Worm (Caenorhabditis elegans) whole organism, young adult: ENCODE data around the gene sra-11.

Experiments used
- F10E7.11 ChIP-seq: sonication (generic microtip); optimal IDR thresholded peaks from 2 replicates; lab custom pipeline; 2017; ENCODE audit warnings: mild to moderate bottlenecking, missing genetic modification characterization, moderate library complexity, missing compliant biosample characterization
- F39B2.1 ChIP-seq: fragments of 200-800 bp; sonication (Bioruptor generic); IDR thresholded peaks from 2 replicates; pipeline ENCODE4 v1.3.6; 2022; ENCODE audit warnings: missing genetic modification reagents, missing genetic modification characterization, missing compliant biosample characterization
- Y53F4B.3 ChIP-seq: fragments of 200-800 bp; sonication (Bioruptor generic); IDR thresholded peaks from 2 replicates; pipeline ENCODE4 v1.3.6; 2022; ENCODE audit warnings: missing genetic modification reagents, missing genetic modification characterization, missing compliant biosample characterization
- gei-17 ChIP-seq: fragments of 200-800 bp; sonication (Bioruptor generic); optimal IDR thresholded peaks from 2 replicates; lab custom pipeline; 2018; ENCODE audit warnings: mild to moderate bottlenecking, missing genetic modification characterization, missing compliant biosample characterization
- lin-35 ChIP-seq, 3 experiments: fragments of 150-350 bp in 2 of 3; sonication (generic microtip) in 1 of 3; optimal IDR thresholded peaks; 2 replicates each; lab custom pipeline; 2014 to 2018; ENCODE audit warnings: missing biosample characterization in 3 of 3, missing genetic modification characterization in 3 of 3, missing genetic modification reagents in 3 of 3
- ztf-28 ChIP-seq: fragments of 200-800 bp; sonication (Bioruptor generic); IDR thresholded peaks from 2 replicates; pipeline ENCODE4 v1.3.6; 2022; ENCODE audit warnings: missing genetic modification reagents, missing genetic modification characterization, missing compliant biosample characterization

DNA sequence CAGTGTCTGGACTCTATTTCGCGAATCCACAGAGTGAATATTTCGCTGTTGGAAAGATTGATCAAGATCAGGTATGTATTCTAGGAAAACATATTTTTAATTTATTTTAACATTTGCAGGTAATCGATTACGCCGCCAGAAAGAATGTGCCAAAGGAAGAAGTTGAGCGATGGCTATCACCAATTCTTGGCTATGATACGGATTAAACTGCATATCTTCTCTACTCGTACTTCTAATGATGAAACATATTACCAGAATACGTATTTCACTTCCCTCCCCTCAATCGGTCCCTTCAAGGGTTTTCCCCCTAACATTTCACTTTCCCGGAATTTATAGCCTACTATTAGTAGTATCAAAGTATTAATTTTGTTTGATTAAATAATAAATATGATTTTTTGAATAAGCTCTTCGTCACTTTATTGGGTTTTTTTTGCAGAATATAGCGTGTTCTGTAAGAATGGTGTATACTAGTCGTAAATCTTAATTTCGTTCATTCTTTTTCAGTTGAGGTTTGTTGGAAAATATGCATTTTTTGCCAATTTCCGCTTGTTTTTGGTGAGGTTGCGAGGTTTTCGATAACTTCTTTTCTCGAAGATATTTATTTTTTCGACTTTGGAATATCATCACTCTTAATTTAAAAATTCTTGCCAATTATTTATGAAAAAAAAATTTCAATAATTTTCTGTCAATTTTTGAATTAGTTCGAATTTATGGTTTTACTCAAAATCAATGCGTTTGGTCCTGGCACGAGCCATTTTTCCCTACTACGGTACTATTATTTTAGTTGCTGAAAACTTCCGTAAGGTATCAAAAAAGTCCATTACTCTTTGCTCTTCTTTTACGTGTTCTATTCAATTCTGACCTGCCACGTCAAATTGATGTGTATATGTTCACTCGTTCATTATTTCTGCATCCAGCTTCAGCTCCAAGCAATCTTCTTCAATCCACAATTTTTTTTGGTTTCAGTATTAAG, 20.8 kb upstream of the sra-11 start:
- TF ChIP-seq lin-35 (GFP tag; optimal IDR thresholded peaks at IDR 0.05; lab: Kevin White, UChicago) (no peak), F39B2.1 (no peak), gei-17 (GFP tag; lab: Kevin White, UChicago) (no peak), F10E7.11 (tag; lab: Kevin White, UChicago) (no peak), ztf-28 (GFP tag; lab: Robert Waterston, UW) (no peak), Y53F4B.3 (GFP tag; lab: Robert Waterston, UW) (no peak)
